Fruit fly (Drosophila melanogaster) whole organism, embryonic: ENCODE data around the gene Gprk2.

Source experiments
- Antp ChIP-seq: fragments of 200-800 bp; sonication (Bioruptor generic); optimal IDR thresholded peaks from 3 replicates; lab custom pipeline; 2016; ENCODE audit warnings: missing biosample characterization, missing genetic modification characterization
- Bgb ChIP-seq: fragments of 200-800 bp; sonication (Bioruptor generic); IDR thresholded peaks from 2 replicates; pipeline ENCODE4 v1.3.6; 2022; ENCODE audit warnings: missing biosample characterization, missing genetic modification characterization; ENCODE audit not compliant: partially characterized antibody
- CG11093 ChIP-seq: fragments of 200-800 bp; sonication (Bioruptor generic); IDR thresholded peaks from 3 replicates; pipeline ENCODE4 v1.3.6; 2022; ENCODE audit warnings: missing biosample characterization, missing genetic modification characterization
- CG12219 ChIP-seq: fragments of 200-800 bp; sonication (Bioruptor generic); optimal IDR thresholded peaks from 3 replicates; lab custom pipeline; 2018; ENCODE audit warnings: missing biosample characterization, mild to moderate bottlenecking, missing genetic modification characterization
- CG12942 ChIP-seq: fragments of 200-800 bp; sonication (Bioruptor generic); optimal IDR thresholded peaks from 3 replicates; lab custom pipeline; 2016; ENCODE audit warnings: missing biosample characterization, missing genetic modification characterization
- CG14710 ChIP-seq: fragments of 200-800 bp; sonication (Bioruptor generic); optimal IDR thresholded peaks from 3 replicates; lab custom pipeline; 2019; ENCODE audit warnings: missing biosample characterization, mild to moderate bottlenecking, missing genetic modification characterization, moderate library complexity
- CG15011 ChIP-seq: fragments of 200-800 bp; sonication (Bioruptor generic); optimal IDR thresholded peaks from 3 replicates; lab custom pipeline; 2018; ENCODE audit warnings: missing biosample characterization, mild to moderate bottlenecking, missing genetic modification characterization
- CG17385 ChIP-seq: fragments of 200-800 bp; sonication (Bioruptor generic); optimal IDR thresholded peaks from 3 replicates; lab custom pipeline; 2018; ENCODE audit warnings: missing biosample characterization, mild to moderate bottlenecking, missing genetic modification characterization
- CG31388 ChIP-seq: fragments of 200-800 bp; sonication (Bioruptor generic); optimal IDR thresholded peaks from 2 replicates; lab custom pipeline; 2016; ENCODE audit warnings: missing biosample characterization, missing genetic modification characterization
- CG3407 ChIP-seq: fragments of 200-800 bp; sonication (Bioruptor generic); optimal IDR thresholded peaks from 2 replicates; lab custom pipeline; 2018; ENCODE audit warnings: missing biosample characterization, mild to moderate bottlenecking, missing genetic modification characterization
- CG3995 ChIP-seq: fragments of 200-800 bp; sonication (Bioruptor generic); optimal IDR thresholded peaks from 3 replicates; lab custom pipeline; 2016; ENCODE audit warnings: missing biosample characterization, missing genetic modification characterization
- CG42726 ChIP-seq: fragments of 200-800 bp; sonication (Bioruptor generic); IDR thresholded peaks from 2 replicates; pipeline ENCODE4 v1.3.6; 2022; ENCODE audit warnings: missing biosample characterization, missing genetic modification characterization; ENCODE audit not compliant: partially characterized antibody
- CG4854 ChIP-seq: fragments of 200-800 bp; sonication (Bioruptor generic); optimal IDR thresholded peaks from 2 replicates; lab custom pipeline; 2016; ENCODE audit warnings: missing biosample characterization, missing genetic modification characterization, inconsistent platforms
- CG6272 ChIP-seq: fragments of 200-800 bp; sonication (Bioruptor generic); IDR thresholded peaks from 2 replicates; pipeline ENCODE4 v1.3.6; 2022; ENCODE audit warnings: missing biosample characterization, missing genetic modification characterization
- CG7357 ChIP-seq: fragments of 200-800 bp; sonication (Bioruptor generic); IDR thresholded peaks from 3 replicates; pipeline ENCODE4 v1.3.6; 2022; ENCODE audit warnings: missing biosample characterization, missing genetic modification characterization
- CG7745 ChIP-seq: fragments of 200-800 bp; sonication (Bioruptor generic); optimal IDR thresholded peaks from 2 replicates; lab custom pipeline; 2018; ENCODE audit warnings: missing biosample characterization, mild to moderate bottlenecking, missing genetic modification characterization, moderate library complexity
- CG7928 ChIP-seq: fragments of 200-800 bp; sonication (Bioruptor generic); optimal IDR thresholded peaks from 2 replicates; lab custom pipeline; 2017; ENCODE audit warnings: missing biosample characterization, mild to moderate bottlenecking, missing genetic modification characterization
- Dek ChIP-seq: fragments of 200-800 bp; sonication (Bioruptor generic); optimal IDR thresholded peaks from 3 replicates; lab custom pipeline; 2019; ENCODE audit warnings: missing biosample characterization, mild to moderate bottlenecking, missing genetic modification characterization, moderate library complexity
- Doc3 ChIP-seq: fragments of 200-800 bp; sonication (Bioruptor generic); IDR thresholded peaks from 3 replicates; pipeline ENCODE4 v1.3.6; 2022; ENCODE audit warnings: missing biosample characterization, missing genetic modification characterization; ENCODE audit not compliant: partially characterized antibody
- Ets97D ChIP-seq: fragments of 200-800 bp; sonication (Bioruptor generic); optimal IDR thresholded peaks from 3 replicates; lab custom pipeline; 2016; ENCODE audit warnings: missing biosample characterization, missing genetic modification characterization
- Fer2 ChIP-seq: fragments of 200-800 bp; sonication (Bioruptor generic); optimal IDR thresholded peaks from 2 replicates; lab custom pipeline; 2018; ENCODE audit warnings: missing biosample characterization, mild to moderate bottlenecking, missing genetic modification characterization, moderate library complexity
- Gug ChIP-seq: fragments of 200-800 bp; sonication (Bioruptor generic); IDR thresholded peaks from 4 replicates; pipeline ENCODE4 v1.3.6; 2022; ENCODE audit warnings: missing biosample characterization, missing genetic modification characterization
- HHEX ChIP-seq: fragments of 200-800 bp; sonication (Bioruptor generic); optimal IDR thresholded peaks from 3 replicates; lab custom pipeline; 2017; ENCODE audit warnings: missing biosample characterization, mild to moderate bottlenecking, missing genetic modification characterization, missing genetic modification reagents
- Hey ChIP-seq: fragments of 200-800 bp; sonication (Bioruptor generic); optimal IDR thresholded peaks from 3 replicates; lab custom pipeline; 2018; ENCODE audit warnings: missing biosample characterization, mild to moderate bottlenecking, missing genetic modification characterization
- HmgZ ChIP-seq: fragments of 200-800 bp; sonication (Bioruptor generic); optimal IDR thresholded peaks from 2 replicates; lab custom pipeline; 2018; ENCODE audit warnings: missing biosample characterization, mild to moderate bottlenecking, missing genetic modification characterization
- Hr51 ChIP-seq, 2 experiments: fragments of 200-800 bp; sonication (Bioruptor generic); optimal IDR thresholded peaks; 2 replicates in 1 of 2; 3 replicates in 1 of 2; lab custom pipeline; 2016 to 2018; ENCODE audit warnings: missing biosample characterization in 2 of 2, missing genetic modification characterization in 2 of 2, mild to moderate bottlenecking in 1 of 2, moderate library complexity in 1 of 2
- Oaz ChIP-seq: fragments of 200-800 bp; sonication (Bioruptor generic); IDR thresholded peaks from 2 replicates; pipeline ENCODE4 v1.3.6; 2022; ENCODE audit warnings: missing biosample characterization, missing genetic modification characterization
- Pdp1 ChIP-seq, 2 experiments: fragments of 200-800 bp; sonication (Bioruptor generic); optimal IDR thresholded peaks; 3 replicates each; lab custom pipeline; 2016; ENCODE audit warnings: missing biosample characterization in 2 of 2, missing genetic modification characterization in 2 of 2, mild to moderate bottlenecking in 1 of 2, moderate library complexity in 1 of 2
- Rfx ChIP-seq: fragments of 200-800 bp; sonication (Bioruptor generic); IDR thresholded peaks from 2 replicates; pipeline ENCODE4 v1.3.6; 2022; ENCODE audit warnings: missing biosample characterization, missing genetic modification characterization
- Side ChIP-seq: fragments of 200-800 bp; sonication (Bioruptor generic); optimal IDR thresholded peaks from 2 replicates; lab custom pipeline; 2016; ENCODE audit warnings: missing biosample characterization, missing genetic modification characterization
- Sox102F ChIP-seq: fragments of 200-800 bp; sonication (Bioruptor generic); optimal IDR thresholded peaks from 2 replicates; lab custom pipeline; 2018; ENCODE audit warnings: missing biosample characterization, mild to moderate bottlenecking, missing genetic modification characterization, moderate library complexity
- TFAM ChIP-seq: fragments of 200-800 bp; sonication (Bioruptor generic); optimal IDR thresholded peaks from 2 replicates; lab custom pipeline; 2017; ENCODE audit warnings: missing biosample characterization, missing genetic modification characterization, inconsistent platforms
- ab ChIP-seq: fragments of 200-800 bp; sonication (Bioruptor generic); optimal IDR thresholded peaks from 2 replicates; lab custom pipeline; 2016; ENCODE audit warnings: missing biosample characterization, missing genetic modification characterization
- crp ChIP-seq, 2 experiments: fragments of 200-800 bp; sonication (Bioruptor generic); optimal IDR thresholded peaks; 2 replicates in 1 of 2; 3 replicates in 1 of 2; lab custom pipeline; 2017; ENCODE audit warnings: missing biosample characterization in 2 of 2, missing genetic modification characterization in 2 of 2, mild to moderate bottlenecking in 1 of 2, moderate library complexity in 1 of 2
- danr ChIP-seq: fragments of 200-800 bp; sonication (Bioruptor generic); IDR thresholded peaks from 2 replicates; pipeline ENCODE4 v1.3.6; 2022; ENCODE audit warnings: missing biosample characterization, missing genetic modification characterization
- emc ChIP-seq: fragments of 200-800 bp; sonication (Bioruptor generic); optimal IDR thresholded peaks from 2 replicates; lab custom pipeline; 2016; ENCODE audit warnings: missing biosample characterization, missing genetic modification characterization
- eyg ChIP-seq: fragments of 200-800 bp; sonication (Bioruptor generic); optimal IDR thresholded peaks from 3 replicates; lab custom pipeline; 2016; ENCODE audit warnings: missing biosample characterization, missing genetic modification characterization
- gce ChIP-seq: fragments of 200-800 bp; sonication (Bioruptor generic); IDR thresholded peaks from 3 replicates; pipeline ENCODE4 v1.3.6; 2022; ENCODE audit warnings: missing biosample characterization, missing genetic modification characterization
- lov ChIP-seq, 2 experiments: fragments of 200-800 bp in 1 of 2; fragments of >200 bp in 1 of 2; sonication (Bioruptor generic) in 1 of 2; IDR thresholded peaks in 1 of 2; optimal IDR thresholded peaks in 1 of 2; 2 replicates in 1 of 2; 3 replicates in 1 of 2; pipeline versions ENCODE4 v1.3.6 to Lab custom; 2017 to 2022; ENCODE audit warnings: missing biosample characterization in 1 of 2, missing genetic modification characterization in 1 of 2
- mam ChIP-seq: fragments of 200-800 bp; sonication (Bioruptor generic); optimal IDR thresholded peaks from 3 replicates; lab custom pipeline; 2016; ENCODE audit warnings: missing biosample characterization, missing genetic modification characterization
- odd ChIP-seq: fragments of 200-800 bp; sonication (Bioruptor generic); optimal IDR thresholded peaks from 2 replicates; lab custom pipeline; 2017; ENCODE audit warnings: missing biosample characterization, mild to moderate bottlenecking, missing genetic modification characterization
- psq ChIP-seq: fragments of 200-800 bp; sonication (Bioruptor generic); optimal IDR thresholded peaks from 2 replicates; lab custom pipeline; 2017; ENCODE audit warnings: missing biosample characterization, missing genetic modification characterization
- scrt ChIP-seq: fragments of 200-800 bp; sonication (Bioruptor generic); optimal IDR thresholded peaks from 2 replicates; lab custom pipeline; 2018; ENCODE audit warnings: missing biosample characterization, mild to moderate bottlenecking, missing genetic modification characterization, moderate library complexity
- seq ChIP-seq: fragments of 200-800 bp; sonication (Bioruptor generic); IDR thresholded peaks from 2 replicates; pipeline ENCODE4 v1.3.6; 2022; ENCODE audit warnings: missing biosample characterization, missing genetic modification characterization
- slbo ChIP-seq: fragments of 200-800 bp; sonication (Bioruptor generic); IDR thresholded peaks from 2 replicates; pipeline ENCODE4 v1.3.6; 2022; ENCODE audit warnings: missing biosample characterization, missing genetic modification characterization
- sqz ChIP-seq: fragments of 200-800 bp; sonication (Bioruptor generic); optimal IDR thresholded peaks from 3 replicates; lab custom pipeline; 2018; ENCODE audit warnings: missing biosample characterization, mild to moderate bottlenecking, missing genetic modification characterization
- tup ChIP-seq: fragments of 200-800 bp; sonication (Bioruptor generic); optimal IDR thresholded peaks from 2 replicates; lab custom pipeline; 2016; ENCODE audit warnings: missing biosample characterization, mild to moderate bottlenecking, missing genetic modification characterization, moderate library complexity
- unpg ChIP-seq: fragments of 200-800 bp; sonication (Bioruptor generic); optimal IDR thresholded peaks from 3 replicates; lab custom pipeline; 2018; ENCODE audit warnings: missing biosample characterization, mild to moderate bottlenecking, missing genetic modification characterization, moderate library complexity

Gene Gprk2

DNA sequence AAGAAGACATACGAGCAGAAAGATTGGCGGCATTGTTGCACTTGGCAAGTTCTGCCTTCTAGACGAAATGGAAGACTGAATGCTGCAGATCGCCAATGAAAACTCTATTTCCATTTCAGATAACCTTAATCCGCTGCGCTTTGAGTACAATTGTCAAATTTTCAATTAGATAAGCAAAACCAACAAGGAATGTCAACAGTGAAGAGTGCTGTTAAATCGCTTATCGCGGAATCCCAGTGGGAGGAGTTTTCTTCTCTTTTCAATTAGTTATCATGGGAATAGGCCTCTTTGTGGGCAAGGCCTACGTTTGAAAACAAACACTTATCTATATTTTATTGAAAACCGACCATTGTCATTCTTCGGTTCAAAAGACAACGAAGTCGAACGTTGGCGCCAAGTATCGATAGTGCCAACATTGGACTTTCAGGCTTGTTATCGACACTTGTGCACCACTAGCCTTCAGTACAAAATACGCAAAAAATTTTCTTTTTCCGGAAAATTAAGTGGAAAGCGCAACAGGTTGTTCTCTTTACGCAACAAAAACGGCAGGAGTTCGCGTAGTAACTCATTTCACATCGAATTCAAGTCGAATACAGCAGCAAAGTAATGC is 9.7 kb upstream of the Gprk2 start, which contains the start of the genes Ugt35D1 and Gcn2 (continued):
- TF ChIP-seq Gug (GFP tag; lab: Robert Waterston, UW), result no peak
- TF ChIP-seq danr (GFP tag; lab: Robert Waterston, UW), result no peak
- TF ChIP-seq mam (GFP tag; lab: Kevin White, UChicago), result no peak
- TF ChIP-seq seq (GFP tag; lab: Robert Waterston, UW), result 0 out of 2 replicates have a peak, but pooled peaks have one; percentile 20
- no peak for TF ChIP-seq odd
- TF ChIP-seq CG4854 (GFP tag; lab: Kevin White, UChicago), result no peak
- peak; percentile 75 for TF ChIP-seq CG3407 (GFP tag; lab: Kevin White, UChicago)
- peak; percentile 53 for TF ChIP-seq scrt
- TF ChIP-seq Side (GFP tag; lab: Kevin White, UChicago), result peak; percentile 57
- TF ChIP-seq Antp (GFP tag; lab: Kevin White, UChicago), result peak; percentile 4
- no peak for TF ChIP-seq Sox102F (GFP tag; lab: Kevin White, UChicago)
- no peak for TF ChIP-seq unpg (GFP tag; lab: Kevin White, UChicago)
- TF ChIP-seq CG7745 (tag; lab: Kevin White, UChicago), result peak; percentile 86
- no peak for TF ChIP-seq CG17385 (GFP tag; lab: Kevin White, UChicago)
- TF ChIP-seq CG15011 (GFP tag; lab: Kevin White, UChicago), result no peak
- TF ChIP-seq crp (GFP tag; optimal IDR thresholded peaks at IDR 0.05; lab: Kevin White, UChicago), result peak in 1 of 2 experiments; percentile 15
- TF ChIP-seq Doc3 (GFP tag; lab: Robert Waterston, UW), result peak; percentile 72
- TF ChIP-seq psq, result no peak
- peak; percentile 19 for TF ChIP-seq CG12219 (GFP tag; lab: Kevin White, UChicago)
- TF ChIP-seq HmgZ (tag; lab: Kevin White, UChicago), result peak; percentile 10
- TF ChIP-seq Pdp1 (GFP tag; optimal IDR thresholded peaks at IDR 0.05; lab: Kevin White, UChicago), result no peak
- no peak for TF ChIP-seq Hey (tag; lab: Kevin White, UChicago)
- no peak for TF ChIP-seq sqz (GFP tag; lab: Kevin White, UChicago)
- TF ChIP-seq slbo (GFP tag; lab: Robert Waterston, UW), result no peak
- TF ChIP-seq Oaz (GFP tag; lab: Robert Waterston, UW), result no peak
- TF ChIP-seq lov (optimal IDR thresholded peaks at IDR 0.05; lab: Kevin White, UChicago), result no peak
- TF ChIP-seq lov (GFP tag; IDR thresholded peaks at IDR 0.05; lab: Robert Waterston, UW), result peak; percentile 71; the same call in 1 of the 3 replicates
- TF ChIP-seq CG14710, result peak; percentile 64
- TF ChIP-seq CG7357 (GFP tag; lab: Robert Waterston, UW), result no peak
- TF ChIP-seq gce (GFP tag; lab: Robert Waterston, UW), result peak; percentile 77; the same call in 2 of the 3 replicates
- TF ChIP-seq Hr51 (GFP tag; optimal IDR thresholded peaks at IDR 0.05; lab: Kevin White, UChicago), result peak in 1 of 2 experiments; percentile 10
- TF ChIP-seq ab (GFP tag; lab: Kevin White, UChicago), result no peak
- TF ChIP-seq Ets97D (GFP tag; lab: Kevin White, UChicago), result peak; percentile 50
- TF ChIP-seq CG3995 (GFP tag; lab: Kevin White, UChicago), result no peak
- TF ChIP-seq Rfx (GFP tag; lab: Robert Waterston, UW), result peak; percentile 42; the same call in 1 of the 2 replicates
- no peak for TF ChIP-seq CG7928 (GFP tag; lab: Kevin White, UChicago)
- TF ChIP-seq HHEX (GFP tag; lab: Kevin White, UChicago), result peak; percentile 37
- TF ChIP-seq emc (GFP tag; lab: Kevin White, UChicago), result no peak
- 0 out of 2 replicates have a peak, but pooled peaks have one; percentile 20 for TF ChIP-seq CG42726 (GFP tag; lab: Robert Waterston, UW)
- TF ChIP-seq Bgb, result peak; percentile 53; the same call in 1 of the 2 replicates
- no peak for TF ChIP-seq eyg
- TF ChIP-seq Fer2 (tag; lab: Kevin White, UChicago), result no peak
- TF ChIP-seq tup, result peak; percentile 22
- TF ChIP-seq CG31388 (GFP tag; lab: Kevin White, UChicago), result no peak
- no peak for TF ChIP-seq Dek (tag; lab: Kevin White, UChicago)
- TF ChIP-seq CG11093 (GFP tag; lab: Robert Waterston, UW), result peak; percentile 37; the same call in 1 of the 3 replicates
- peak; percentile 18 for TF ChIP-seq CG12942
- TF ChIP-seq CG6272 (GFP tag; lab: Robert Waterston, UW), result no peak
- peak; percentile 25 for TF ChIP-seq TFAM (GFP tag; lab: Kevin White, UChicago)
